Worm (Caenorhabditis elegans) whole organism, midembryonic: ENCODE results near the gene D1086.2.

ENCODE experiments used
- cog-1 ChIP-seq: sonication (generic microtip); optimal IDR thresholded peaks from 2 replicates; lab custom pipeline; 2016; ENCODE audit warnings: missing genetic modification characterization, missing compliant biosample characterization
- flt-1 ChIP-seq: fragments of 200-800 bp; sonication (Bioruptor generic); IDR thresholded peaks from 2 replicates; pipeline ENCODE4 v1.3.6; 2022; ENCODE audit warnings: missing genetic modification characterization, missing compliant biosample characterization

DNA sequence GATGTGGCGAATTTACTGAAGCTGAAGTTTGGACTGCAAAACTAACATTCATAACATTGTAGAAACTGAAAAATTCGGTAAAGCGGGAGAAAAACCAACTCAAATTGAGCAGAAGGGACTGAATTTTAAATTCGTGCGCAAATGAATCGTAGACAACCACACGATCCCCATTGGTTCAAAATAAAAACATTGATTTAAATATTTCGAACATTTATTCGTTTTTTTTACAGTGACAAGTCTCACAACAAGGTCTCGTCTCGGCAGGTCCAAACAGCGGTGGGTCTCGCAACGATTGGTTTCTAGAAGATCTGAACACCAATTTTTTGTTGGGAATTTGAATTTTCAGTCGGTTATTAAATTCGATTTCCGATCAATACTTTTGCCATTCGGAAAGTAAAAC is 12.9 kb downstream of the D1086.2 start, which contains the start of gene D1086.18:
- TF ChIP-seq flt-1 (GFP tag; lab: Robert Waterston, UW): no peak
- no peak for TF ChIP-seq cog-1 (tag; lab: Kevin White, UChicago)
